Worm (Caenorhabditis elegans): ENCODE results near the gene M151.3.

DNA sequence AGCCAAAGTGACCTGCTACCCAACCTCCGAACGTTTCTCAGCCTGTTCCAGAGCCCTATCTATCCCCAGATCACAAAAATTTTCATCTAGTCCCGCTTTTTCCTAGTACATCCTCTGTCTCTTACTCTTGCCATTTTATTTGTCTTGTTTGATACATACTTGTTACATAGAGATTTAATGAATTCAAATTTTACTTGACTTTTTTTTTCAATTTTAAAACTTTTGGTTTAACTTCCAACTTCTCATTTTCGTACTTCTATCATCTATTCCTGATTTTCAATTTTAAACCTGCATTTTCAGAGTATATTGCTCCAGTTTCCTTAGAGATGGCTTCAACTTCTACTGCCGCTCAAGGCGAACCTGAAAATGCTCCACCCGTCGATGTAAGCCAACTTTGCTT is at the start of gene M151.3:
- TF ChIP-seq snpc-4 (tag; optimal IDR thresholded peaks at IDR 0.05), result no peak
- TF ChIP-seq nhr-76 (tag; optimal IDR thresholded peaks at IDR 0.05), result no peak
- no peak for TF ChIP-seq mep-1 (tag; optimal IDR thresholded peaks at IDR 0.05)
- no peak for TF ChIP-seq unc-62 (GFP tag; optimal IDR thresholded peaks at IDR 0.05)
- no peak for TF ChIP-seq lsy-2 (tag; optimal IDR thresholded peaks at IDR 0.05)
